Fruit fly (Drosophila melanogaster) whole organism, embryonic: Measurements from ENCODE around the gene Or74a.

Source experiments
- Awh ChIP-seq: fragments of 200-800 bp; sonication (Bioruptor generic); IDR thresholded peaks from 2 replicates; pipeline ENCODE4, ENCODE4 v1.3.6; 2022; ENCODE audit warnings: missing biosample characterization, missing genetic modification characterization
- CG1792 ChIP-seq: fragments of 200-800 bp; sonication (Bioruptor generic); optimal IDR thresholded peaks from 2 replicates; lab custom pipeline; 2016; ENCODE audit warnings: missing biosample characterization, missing genetic modification characterization
- CG8359 ChIP-seq: fragments of 200-800 bp; sonication (Bioruptor generic); optimal IDR thresholded peaks from 2 replicates; lab custom pipeline; 2017; ENCODE audit warnings: missing biosample characterization, mild to moderate bottlenecking, missing genetic modification characterization, borderline replicate concordance
- HLH54F ChIP-seq: fragments of 200-800 bp; sonication (Bioruptor generic); optimal IDR thresholded peaks from 3 replicates; lab custom pipeline; 2016; ENCODE audit warnings: missing biosample characterization, missing genetic modification characterization
- Mad ChIP-seq: fragments of 200-800 bp; sonication (Bioruptor generic); optimal IDR thresholded peaks from 2 replicates; lab custom pipeline; 2016; ENCODE audit warnings: missing biosample characterization, missing genetic modification characterization
- Neu2 ChIP-seq: fragments of 200-800 bp; sonication (Bioruptor generic); optimal IDR thresholded peaks from 3 replicates; lab custom pipeline; 2016; ENCODE audit warnings: missing biosample characterization, missing genetic modification characterization, borderline replicate concordance
- hkb ChIP-seq, 2 experiments: fragments of 200-800 bp in 1 of 2; fragments of >200 bp in 1 of 2; sonication (Bioruptor generic) in 1 of 2; IDR thresholded peaks in 1 of 2; optimal IDR thresholded peaks in 1 of 2; 2 replicates each; pipeline versions ENCODE4 v1.3.6 to Lab custom; 2017 to 2022; ENCODE audit warnings: missing biosample characterization in 1 of 2, missing genetic modification characterization in 1 of 2
- psq ChIP-seq: fragments of 200-800 bp; sonication (Bioruptor generic); optimal IDR thresholded peaks from 2 replicates; lab custom pipeline; 2017; ENCODE audit warnings: missing biosample characterization, missing genetic modification characterization
- vfl ChIP-seq: fragments of 200-800 bp; sonication (Bioruptor generic); optimal IDR thresholded peaks from 2 replicates; lab custom pipeline; 2016; ENCODE audit warnings: missing biosample characterization, missing genetic modification characterization
- vvl ChIP-seq: fragments of 200-800 bp; sonication (Bioruptor generic); IDR thresholded peaks from 2 replicates; pipeline ENCODE4 v1.3.6; 2022; ENCODE audit warnings: missing biosample characterization, missing genetic modification characterization

DNA sequence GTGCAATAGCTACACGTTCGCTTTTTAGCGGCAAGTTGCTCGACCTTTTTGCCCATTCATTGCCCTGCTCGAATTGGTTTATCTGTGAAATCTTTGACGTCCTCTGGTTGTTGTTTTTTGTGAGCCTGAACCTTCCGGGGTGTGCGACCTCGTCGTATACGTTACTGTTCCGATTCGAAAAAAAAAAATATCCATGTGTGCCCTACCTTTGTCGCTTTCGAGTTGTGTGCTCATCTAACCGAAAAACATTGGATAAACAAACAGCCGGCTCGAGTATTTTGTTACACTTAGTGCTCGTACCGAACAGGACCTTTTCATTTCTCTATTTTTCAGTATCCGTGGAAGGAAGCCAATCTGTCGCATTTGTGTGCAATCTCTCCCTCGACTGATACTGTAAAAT is 35.1 kb upstream of the Or74a start:
- TF ChIP-seq HLH54F (GFP tag; lab: Kevin White, UChicago) (no peak), CG8359 (GFP tag; lab: Kevin White, UChicago) (no peak), CG1792 (GFP tag; lab: Kevin White, UChicago) (no peak), vvl (GFP tag; lab: Robert Waterston, UW) (no peak), Awh (GFP tag; lab: Robert Waterston, UW) (no peak), Mad (GFP tag; lab: Kevin White, UChicago) (no peak), vfl (GFP tag; lab: Kevin White, UChicago) (no peak), Neu2 (GFP tag; lab: Kevin White, UChicago) (no peak), hkb (optimal IDR thresholded peaks at IDR 0.05; lab: Kevin White, UChicago) (no peak), hkb (GFP tag; IDR thresholded peaks at IDR 0.05; lab: Robert Waterston, UW) (no peak), psq (GFP tag; lab: Kevin White, UChicago) (no peak)
